Fruit fly (Drosophila melanogaster) whole organism, wandering third instar larva: ENCODE data around the gene CG32986.

Experiments
- Abd-B ChIP-seq: fragments of >200 bp; optimal IDR thresholded peaks from 2 replicates; lab custom pipeline; 2017; ENCODE audit warnings: missing biosample characterization, missing genetic modification characterization
- CG32264 ChIP-seq: fragments of 200-800 bp; sonication (Bioruptor generic); optimal IDR thresholded peaks from 2 replicates; lab custom pipeline; 2016; ENCODE audit warnings: missing biosample characterization, missing genetic modification characterization
- CrebA ChIP-seq: fragments of 200-800 bp; sonication (Bioruptor generic); optimal IDR thresholded peaks from 2 replicates; lab custom pipeline; 2016; ENCODE audit warnings: missing biosample characterization, mild to moderate bottlenecking, missing genetic modification characterization, borderline replicate concordance
- Dfd ChIP-seq: fragments of >200 bp; optimal IDR thresholded peaks from 2 replicates; lab custom pipeline; 2017; ENCODE audit warnings: missing biosample characterization, missing genetic modification characterization
- HLH106 ChIP-seq: fragments of 200-800 bp; optimal IDR thresholded peaks from 3 replicates; lab custom pipeline; 2019; ENCODE audit warnings: missing biosample characterization, mild to moderate bottlenecking, missing genetic modification characterization, moderate library complexity
- Jra ChIP-seq: sonication (Bioruptor generic); optimal IDR thresholded peaks from 2 replicates; lab custom pipeline; 2016; ENCODE audit warnings: missing biosample characterization, missing genetic modification characterization
- N ChIP-seq: fragments of >200 bp; optimal IDR thresholded peaks from 2 replicates; lab custom pipeline; 2018; ENCODE audit warnings: missing biosample characterization, missing external identifiers, missing genetic modification characterization
- OdsH ChIP-seq: fragments of 200-800 bp; sonication (Bioruptor generic); optimal IDR thresholded peaks from 2 replicates; lab custom pipeline; 2016; ENCODE audit warnings: missing biosample characterization, mild to moderate bottlenecking, missing genetic modification characterization
- br ChIP-seq: fragments of 200-800 bp; sonication (Bioruptor generic); optimal IDR thresholded peaks from 2 replicates; lab custom pipeline; 2016; ENCODE audit warnings: missing biosample characterization, missing genetic modification characterization
- brk ChIP-seq: fragments of 200-800 bp; sonication (Bioruptor generic); optimal IDR thresholded peaks from 2 replicates; lab custom pipeline; 2016; ENCODE audit warnings: missing biosample characterization, mild to moderate bottlenecking, missing genetic modification characterization
- jim ChIP-seq: fragments of 175-275, 200-325 bp; sonication (Bioruptor generic); optimal IDR thresholded peaks from 2 replicates; lab custom pipeline; 2016; ENCODE audit warnings: missing biosample characterization, mild to moderate bottlenecking, missing genetic modification characterization
- pan ChIP-seq: fragments of >200 bp; optimal IDR thresholded peaks from 2 replicates; lab custom pipeline; 2017
- rgr ChIP-seq: fragments of 200-800 bp; sonication (Bioruptor generic); optimal IDR thresholded peaks from 3 replicates; lab custom pipeline; 2016; ENCODE audit warnings: missing biosample characterization, mild to moderate bottlenecking, missing genetic modification characterization
- usp ChIP-seq: fragments of >200 bp; optimal IDR thresholded peaks from 2 replicates; lab custom pipeline; 2017; ENCODE audit warnings: missing biosample characterization, missing genetic modification characterization

dm6 chr2L:8865550-8865949 lies 3.0 kb downstream of the CG32986 start, which contains the start of gene CG32983:
- TF ChIP-seq usp (GFP tag; lab: Kevin White, UChicago) (no peak), rgr (GFP tag; lab: Kevin White, UChicago) (no peak), jim (GFP tag; lab: Kevin White, UChicago) (no peak), Abd-B (GFP tag; lab: Kevin White, UChicago) (no peak), br (GFP tag; lab: Kevin White, UChicago) (no peak), CrebA (GFP tag; lab: Kevin White, UChicago) (no peak), Jra (GFP tag; lab: Kevin White, UChicago) (no peak), N (GFP tag; lab: Kevin White, UChicago) (no peak), brk (GFP tag; lab: Kevin White, UChicago) (no peak), pan (lab: Kevin White, UChicago) (no peak), CG32264 (GFP tag; lab: Kevin White, UChicago) (no peak), OdsH (GFP tag; lab: Kevin White, UChicago) (no peak), Dfd (GFP tag; lab: Kevin White, UChicago) (no peak), HLH106 (tag; lab: Kevin White, UChicago) (no peak)
